Worm (Caenorhabditis elegans): Measurements from ENCODE around the gene clec-122.

clec-122 gene

ce11 chrII:3102018-3102417, 3.8 kb upstream of the clec-122 start, which contains the start of gene clec-121:
Gene clec-121, plus strand, starts transcription at chrII:3102318.
- TF ChIP-seq ceh-13 (GFP tag; optimal IDR thresholded peaks at IDR 0.05): no peak
- no peak for TF ChIP-seq hmbx-1 (tag; optimal IDR thresholded peaks at IDR 0.05)
- TF ChIP-seq ets-7 (tag; optimal IDR thresholded peaks at IDR 0.05): no peak
- TF ChIP-seq tra-4 (tag; optimal IDR thresholded peaks at IDR 0.05): no peak
- TF ChIP-seq aly-1 (tag; optimal IDR thresholded peaks at IDR 0.05): no peak
- no peak for TF ChIP-seq tbx-11 (GFP tag; IDR thresholded peaks at IDR 0.05)
- no peak for TF ChIP-seq flt-1 (GFP tag; IDR thresholded peaks at IDR 0.05)
- TF ChIP-seq hmg-4 (GFP tag; optimal IDR thresholded peaks at IDR 0.05): no peak

ce11 chrII:3108101-3108500, 2.2 kb downstream of the clec-122 start:
- no peak for TF ChIP-seq ceh-13 (GFP tag; optimal IDR thresholded peaks at IDR 0.05)
- no peak for TF ChIP-seq scrt-1 (GFP tag; IDR thresholded peaks at IDR 0.05)
- no peak for TF ChIP-seq pes-1 (GFP tag; IDR thresholded peaks at IDR 0.05)
- no peak for TF ChIP-seq tra-4 (tag; optimal IDR thresholded peaks at IDR 0.05)
- TF ChIP-seq hmbx-1 (tag; optimal IDR thresholded peaks at IDR 0.05): no peak
- no peak for TF ChIP-seq aly-1 (tag; optimal IDR thresholded peaks at IDR 0.05)

- TF ChIP-seq tbx-37 (GFP tag; conservative IDR thresholded peaks at IDR 0.05): no peak
- no peak for TF ChIP-seq flt-1 (GFP tag; IDR thresholded peaks at IDR 0.05)
- no peak for TF ChIP-seq hmg-4 (GFP tag; optimal IDR thresholded peaks at IDR 0.05)
- no peak for TF ChIP-seq B0310.2 (tag; optimal IDR thresholded peaks at IDR 0.05)
- no peak for TF ChIP-seq ama-1 (optimal IDR thresholded peaks at IDR 0.05)
- no peak for TF ChIP-seq sea-1 (GFP tag; conservative IDR thresholded peaks at IDR 0.05)
- TF ChIP-seq pes-1 (GFP tag; IDR thresholded peaks at IDR 0.05): no peak
- TF ChIP-seq scrt-1 (GFP tag; IDR thresholded peaks at IDR 0.05): no peak
- no peak for TF ChIP-seq ceh-36 (tag; optimal IDR thresholded peaks at IDR 0.05)
- TF ChIP-seq tbx-11 (GFP tag; IDR thresholded peaks at IDR 0.05): no peak
- no peak for TF ChIP-seq F13C5.2 (tag; optimal IDR thresholded peaks at IDR 0.05)
- no peak for TF ChIP-seq ceh-13 (GFP tag; optimal IDR thresholded peaks at IDR 0.05)
- no peak for TF ChIP-seq ets-7 (tag; optimal IDR thresholded peaks at IDR 0.05)
- no peak for TF ChIP-seq aly-1 (tag; optimal IDR thresholded peaks at IDR 0.05)
- TF ChIP-seq hmbx-1 (tag; optimal IDR thresholded peaks at IDR 0.05): no peak
- TF ChIP-seq tra-4 (tag; optimal IDR thresholded peaks at IDR 0.05): no peak
- TF ChIP-seq hnd-1 (tag; optimal IDR thresholded peaks at IDR 0.05): no peak
Observed at ce11 chrII:3109533-3109932, 3.7 kb downstream of the clec-122 start.

ce11 chrII:3110099-3110498, 4.2 kb downstream of the clec-122 start:
- TF ChIP-seq tbx-37 (GFP tag; conservative IDR thresholded peaks at IDR 0.05): no peak

ce11 chrII:3111147-3111546, 5.3 kb downstream of the clec-122 start, which contains the start of gene Y25C1A.13:
Gene Y25C1A.13, minus strand, starts transcription at chrII:3111247.
- TF ChIP-seq F13C5.2 (tag; optimal IDR thresholded peaks at IDR 0.05) (no peak), scrt-1 (GFP tag; IDR thresholded peaks at IDR 0.05) (no peak), ceh-13 (GFP tag; optimal IDR thresholded peaks at IDR 0.05) (no peak), ama-1 (optimal IDR thresholded peaks at IDR 0.05) (no peak), tra-4 (tag; optimal IDR thresholded peaks at IDR 0.05) (no peak), flt-1 (GFP tag; IDR thresholded peaks at IDR 0.05) (no peak), pes-1 (GFP tag; IDR thresholded peaks at IDR 0.05) (no peak), aly-1 (tag; optimal IDR thresholded peaks at IDR 0.05) (no peak)

ce11 chrII:3112313-3112712, 6.4 kb downstream of the clec-122 start, which contains the start of gene Y25C1A.2:
Gene Y25C1A.2, plus strand, starts transcription at chrII:3112613.
- TF ChIP-seq B0310.2 (tag; optimal IDR thresholded peaks at IDR 0.05) (no peak), flt-1 (GFP tag; IDR thresholded peaks at IDR 0.05) (no peak), tra-4 (tag; optimal IDR thresholded peaks at IDR 0.05) (no peak), sea-1 (GFP tag; conservative IDR thresholded peaks at IDR 0.05) (no peak), pes-1 (GFP tag; IDR thresholded peaks at IDR 0.05) (no peak), ets-7 (tag; optimal IDR thresholded peaks at IDR 0.05) (no peak), ama-1 (optimal IDR thresholded peaks at IDR 0.05) (no peak), hnd-1 (tag; optimal IDR thresholded peaks at IDR 0.05) (no peak), aly-1 (tag; optimal IDR thresholded peaks at IDR 0.05) (no peak), F13C5.2 (tag; optimal IDR thresholded peaks at IDR 0.05) (no peak), tbx-37 (GFP tag; conservative IDR thresholded peaks at IDR 0.05) (no peak), ceh-36 (tag; optimal IDR thresholded peaks at IDR 0.05) (no peak), ceh-13 (GFP tag; optimal IDR thresholded peaks at IDR 0.05) (no peak), hmg-4 (GFP tag; optimal IDR thresholded peaks at IDR 0.05) (no peak)

ce11 chrII:3113289-3113688, 7.4 kb downstream of the clec-122 start:
- no peak for TF ChIP-seq hmbx-1 (tag; optimal IDR thresholded peaks at IDR 0.05)
- TF ChIP-seq F13C5.2 (tag; optimal IDR thresholded peaks at IDR 0.05): no peak
- no peak for TF ChIP-seq ceh-36 (tag; optimal IDR thresholded peaks at IDR 0.05)
- TF ChIP-seq hmg-4 (GFP tag; optimal IDR thresholded peaks at IDR 0.05): no peak

- TF ChIP-seq hmbx-1 (tag; optimal IDR thresholded peaks at IDR 0.05) (no peak), hmg-4 (GFP tag; optimal IDR thresholded peaks at IDR 0.05) (no peak), aly-1 (tag; optimal IDR thresholded peaks at IDR 0.05) (no peak), scrt-1 (GFP tag; IDR thresholded peaks at IDR 0.05) (no peak), hnd-1 (tag; optimal IDR thresholded peaks at IDR 0.05) (no peak), flt-1 (GFP tag; IDR thresholded peaks at IDR 0.05) (no peak), ceh-13 (GFP tag; optimal IDR thresholded peaks at IDR 0.05) (no peak), tbx-37 (GFP tag; conservative IDR thresholded peaks at IDR 0.05) (no peak), tbx-11 (GFP tag; IDR thresholded peaks at IDR 0.05) (no peak), tra-4 (tag; optimal IDR thresholded peaks at IDR 0.05) (no peak), ceh-36 (tag; optimal IDR thresholded peaks at IDR 0.05) (no peak), B0310.2 (tag; optimal IDR thresholded peaks at IDR 0.05) (no peak), ets-7 (tag; optimal IDR thresholded peaks at IDR 0.05) (no peak), sea-1 (GFP tag; conservative IDR thresholded peaks at IDR 0.05) (no peak), pes-1 (GFP tag; IDR thresholded peaks at IDR 0.05) (no peak)
Observed at ce11 chrII:3113934-3114333, 8.1 kb downstream of the clec-122 start, which contains the start of gene clec-123. Gene clec-123, plus strand, starts transcription at chrII:3114234.

All from whole organism, early embryonic.